Worm (Caenorhabditis elegans) whole organism, L3 larva: ENCODE results near the gene R01E6.5.

ENCODE experiments used
- ama-1 ChIP-seq: fragments of 150-350 bp; optimal IDR thresholded peaks from 2 replicates; lab custom pipeline; 2018
- ceh-82 ChIP-seq: fragments of 150-350 bp; optimal IDR thresholded peaks from 2 replicates; lab custom pipeline; 2014; ENCODE audit warnings: missing biosample characterization, missing genetic modification characterization
- elt-2 ChIP-seq: sonication (generic microtip); optimal IDR thresholded peaks from 2 replicates; lab custom pipeline; 2016; ENCODE audit warnings: missing genetic modification reagents, mild to moderate bottlenecking, missing genetic modification characterization, missing compliant biosample characterization
- jun-1 ChIP-seq: fragments of 150-350 bp; optimal IDR thresholded peaks from 2 replicates; lab custom pipeline; 2014; ENCODE audit warnings: missing biosample characterization, missing genetic modification reagents, missing genetic modification characterization
- mdl-1 ChIP-seq: fragments of 150-350 bp; optimal IDR thresholded peaks from 2 replicates; lab custom pipeline; 2014; ENCODE audit warnings: missing biosample characterization, missing genetic modification characterization
- nhr-11 ChIP-seq: fragments of 150-350 bp; optimal IDR thresholded peaks from 2 replicates; lab custom pipeline; 2014; ENCODE audit warnings: missing biosample characterization, missing genetic modification characterization
- nhr-76 ChIP-seq: fragments of 150-350 bp; sonication (generic microtip); optimal IDR thresholded peaks from 5 replicates; lab custom pipeline; 2014; ENCODE audit warnings: missing biosample characterization, missing genetic modification characterization
- nhr-77 ChIP-seq: fragments of 150-350 bp; optimal IDR thresholded peaks from 2 replicates; lab custom pipeline; 2014; ENCODE audit warnings: missing biosample characterization, missing genetic modification characterization
- skn-1 ChIP-seq: fragments of 150-350 bp; optimal IDR thresholded peaks from 2 replicates; lab custom pipeline; 2014; ENCODE audit warnings: missing biosample characterization, missing genetic modification characterization
- snpc-4 ChIP-seq: fragments of 150-350 bp; optimal IDR thresholded peaks from 2 replicates; lab custom pipeline; 2014; ENCODE audit warnings: missing biosample characterization, missing genetic modification characterization
- unc-62 ChIP-seq: fragments of 150-350 bp; sonication (generic microtip); optimal IDR thresholded peaks from 4 replicates; lab custom pipeline; 2014; ENCODE audit warnings: missing biosample characterization, missing genetic modification reagents, missing genetic modification characterization
- ztf-11 ChIP-seq: fragments of 150-350 bp; optimal IDR thresholded peaks from 2 replicates; lab custom pipeline; 2014; ENCODE audit warnings: missing biosample characterization, missing genetic modification characterization

DNA sequence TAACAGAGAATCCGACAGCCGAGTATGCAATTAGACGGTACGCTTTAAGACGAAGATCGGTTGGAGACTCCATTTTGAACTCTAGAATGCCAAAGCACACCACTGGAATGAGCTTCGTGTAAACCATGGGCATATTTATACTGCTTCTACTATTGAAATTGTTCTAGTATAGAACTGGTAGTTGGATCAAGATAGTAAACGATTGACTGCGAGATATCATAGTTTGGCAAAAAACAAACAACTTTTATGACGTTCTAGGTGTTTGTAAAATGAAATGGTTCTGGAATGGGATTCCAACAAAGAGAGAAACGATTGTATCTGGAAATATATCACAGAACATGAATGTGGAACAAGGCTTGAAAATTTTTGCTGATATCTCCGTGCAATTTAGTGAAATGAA is 25.9 kb upstream of the R01E6.5 start, which contains the start of gene col-185:
- TF ChIP-seq nhr-76 (tag; lab: Kevin White, UChicago) (no peak), unc-62 (GFP tag; lab: Kevin White, UChicago) (no peak), mdl-1 (tag; lab: Kevin White, UChicago) (no peak), skn-1 (no peak), nhr-11 (no peak), nhr-77 (tag; lab: Kevin White, UChicago) (no peak), snpc-4 (no peak), jun-1 (tag; lab: Kevin White, UChicago) (no peak), elt-2 (tag; lab: Kevin White, UChicago) (no peak), ceh-82 (no peak), ama-1 (lab: Kevin White, UChicago) (no peak), ztf-11 (tag; lab: Kevin White, UChicago) (no peak)
